Fruit fly (Drosophila melanogaster): ENCODE results near the gene RpL34b.

Gene RpL34b

DNA sequence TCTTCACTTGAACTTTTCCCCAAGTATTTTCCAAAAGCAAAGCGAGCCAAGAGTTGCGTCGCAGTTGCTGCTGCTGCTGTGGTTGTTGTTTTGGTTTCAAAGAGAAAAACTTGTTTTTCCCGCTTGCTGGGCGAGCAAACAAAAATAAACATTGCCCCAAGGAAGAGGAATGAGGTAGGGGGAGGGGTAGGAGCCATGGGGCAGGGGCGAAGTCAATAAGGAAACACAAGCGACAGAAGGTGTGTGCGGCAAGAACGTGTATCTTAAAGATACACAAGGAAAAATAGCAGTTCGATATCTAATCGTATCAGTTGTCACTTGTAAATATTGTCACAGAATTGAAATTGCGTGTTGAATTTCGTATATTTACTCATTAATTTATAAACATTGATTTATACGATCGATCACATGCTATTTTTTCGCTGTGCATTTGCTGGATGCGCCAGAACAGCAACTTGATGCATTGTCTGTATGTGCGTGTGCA, 7.4 kb downstream of the RpL34b start (continued):
- TF ChIP-seq Sox15 (GFP tag; optimal IDR thresholded peaks at IDR 0.05) (peak; percentile 70), svp (GFP tag) (peak; percentile 94), Blimp-1 (GFP tag; optimal IDR thresholded peaks at IDR 0.05) (peak; percentile 82), Sox102F (GFP tag; optimal IDR thresholded peaks at IDR 0.05) (peak; percentile 92), acj6 (GFP tag; optimal IDR thresholded peaks at IDR 0.05) (peak; percentile 95), vri (GFP tag; optimal IDR thresholded peaks at IDR 0.05) (peak; percentile 89), Ets21C (GFP tag; optimal IDR thresholded peaks at IDR 0.05) (peak; percentile 87), fd85E (GFP tag; optimal IDR thresholded peaks at IDR 0.05) (peak; percentile 81), fd59A (GFP tag; optimal IDR thresholded peaks at IDR 0.05) (peak; percentile 97), CG10631 (GFP tag; optimal IDR thresholded peaks at IDR 0.05) (peak; percentile 97), dac (GFP tag; optimal IDR thresholded peaks at IDR 0.05) (peak; percentile 84), pdm3 (GFP tag; optimal IDR thresholded peaks at IDR 0.05) (peak; percentile 92), CG6854 (GFP tag; optimal IDR thresholded peaks at IDR 0.05) (peak; percentile 90), CG10669 (GFP tag; optimal IDR thresholded peaks at IDR 0.05) (peak; percentile 96)

DNA sequence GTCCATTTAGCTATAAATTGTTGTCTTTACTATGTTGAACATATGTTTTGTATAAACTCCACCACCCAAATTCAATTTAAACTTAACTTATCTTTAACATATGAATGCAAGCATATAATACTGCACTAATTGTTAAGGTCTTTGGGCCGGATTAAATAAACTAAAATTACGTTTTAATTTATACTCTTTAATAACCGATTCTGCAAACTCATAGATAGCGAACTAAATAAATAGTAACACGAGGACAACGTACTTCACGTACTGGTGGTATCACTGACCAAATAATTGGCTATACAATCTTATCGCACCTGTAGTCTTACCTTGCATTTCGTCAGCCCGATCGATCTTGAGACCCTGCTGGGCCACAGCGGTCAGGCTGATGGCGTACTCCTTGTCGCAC, 8.6 kb downstream of the RpL34b start:
- no peak for TF ChIP-seq CG4318 (GFP tag; optimal IDR thresholded peaks at IDR 0.05)
- no peak for TF ChIP-seq svp (GFP tag)
- TF ChIP-seq fkh (GFP tag; optimal IDR thresholded peaks at IDR 0.05): no peak
- TF ChIP-seq CG8119 (GFP tag; IDR thresholded peaks at IDR 0.05): no peak
- no peak for TF ChIP-seq ss (GFP tag; optimal IDR thresholded peaks at IDR 0.05)
- no peak for TF ChIP-seq cyc (GFP tag; optimal IDR thresholded peaks at IDR 0.05)
- TF ChIP-seq Lpt (GFP tag; optimal IDR thresholded peaks at IDR 0.05): no peak
- no peak for TF ChIP-seq CG11762 (GFP tag; optimal IDR thresholded peaks at IDR 0.05; ENCODE audit: insufficient read depth)
- TF ChIP-seq Sox102F (GFP tag; optimal IDR thresholded peaks at IDR 0.05): no peak
- TF ChIP-seq OdsH (GFP tag; optimal IDR thresholded peaks at IDR 0.05): no peak
- TF ChIP-seq CG32006 (GFP tag; optimal IDR thresholded peaks at IDR 0.05): no peak
- TF ChIP-seq fd85E (GFP tag; optimal IDR thresholded peaks at IDR 0.05): no peak
- TF ChIP-seq CG3032 (tag; optimal IDR thresholded peaks at IDR 0.05): no peak
- TF ChIP-seq Hr4 (GFP tag; optimal IDR thresholded peaks at IDR 0.05): no peak
- no peak for TF ChIP-seq vri (GFP tag; optimal IDR thresholded peaks at IDR 0.05)
- no peak for TF ChIP-seq CG1621 (tag; optimal IDR thresholded peaks at IDR 0.05)
- no peak for TF ChIP-seq Ets21C (GFP tag; optimal IDR thresholded peaks at IDR 0.05)
- TF ChIP-seq CG8632 (GFP tag; optimal IDR thresholded peaks at IDR 0.05): no peak
- no peak for TF ChIP-seq achi (GFP tag; optimal IDR thresholded peaks at IDR 0.05)

DNA sequence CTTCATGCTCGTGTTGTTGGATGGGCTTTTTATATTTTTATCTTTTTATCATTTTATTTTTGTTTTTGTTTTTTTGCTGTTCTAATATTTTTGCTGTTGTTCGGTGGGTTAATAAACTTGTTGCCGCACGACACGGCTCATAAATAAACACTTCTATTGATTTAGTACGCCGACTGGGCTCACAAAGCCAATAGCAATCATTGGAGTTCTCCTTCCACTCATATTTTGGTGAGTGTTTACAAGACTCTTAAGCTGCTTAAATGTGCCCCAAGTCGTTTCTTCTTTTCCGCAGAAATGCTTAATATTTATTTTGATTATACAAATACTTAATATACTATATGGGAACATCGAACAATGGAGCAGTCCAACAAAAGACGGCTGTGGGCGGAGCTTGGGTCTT, 10.8 kb downstream of the RpL34b start:
- TF ChIP-seq Hr4 (GFP tag; optimal IDR thresholded peaks at IDR 0.05): no peak
- TF ChIP-seq ss (GFP tag; optimal IDR thresholded peaks at IDR 0.05): no peak
- TF ChIP-seq Hr38 (GFP tag; optimal IDR thresholded peaks at IDR 0.05): no peak
- TF ChIP-seq fkh (GFP tag; optimal IDR thresholded peaks at IDR 0.05): peak; percentile 93
- no peak for TF ChIP-seq lz (GFP tag; optimal IDR thresholded peaks at IDR 0.05)

DNA sequence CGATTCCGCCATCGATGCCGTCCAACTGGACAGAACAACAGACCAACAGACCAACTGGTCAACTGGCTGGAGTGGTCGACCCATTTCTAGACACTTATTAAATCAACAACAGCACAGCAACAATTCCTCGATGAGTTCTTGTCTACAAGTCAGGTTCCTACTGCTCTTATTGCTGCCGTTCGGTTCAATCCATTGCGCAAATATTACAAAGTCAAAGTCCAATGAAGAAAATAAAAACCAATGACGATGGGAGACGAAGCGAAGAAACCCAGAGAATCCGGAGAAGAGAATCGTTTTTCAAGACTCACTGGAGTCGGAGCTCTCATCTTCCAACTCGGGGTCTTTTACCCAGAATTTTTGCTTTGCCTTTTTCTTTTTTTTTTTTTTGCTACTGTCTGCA, 12.1 kb downstream of the RpL34b start:
- no peak for TF ChIP-seq CG3919 (GFP tag; optimal IDR thresholded peaks at IDR 0.05)
- TF ChIP-seq Met (GFP tag; optimal IDR thresholded peaks at IDR 0.05): no peak
- TF ChIP-seq ss (GFP tag; optimal IDR thresholded peaks at IDR 0.05): peak; percentile 82 to 86
- TF ChIP-seq salr (GFP tag; optimal IDR thresholded peaks at IDR 0.05): peak; percentile 1 to 58
- TF ChIP-seq CG6163 (GFP tag; IDR thresholded peaks at IDR 0.05): peak; percentile 57; the same call in 2 of the 3 replicates
- no peak for TF ChIP-seq Ets21C (GFP tag; optimal IDR thresholded peaks at IDR 0.05)
- no peak for TF ChIP-seq CG11294 (GFP tag; IDR thresholded peaks at IDR 0.05)
- TF ChIP-seq CG6808 (GFP tag; optimal IDR thresholded peaks at IDR 0.05): peak; percentile 88
- no peak for TF ChIP-seq CG31627 (GFP tag; optimal IDR thresholded peaks at IDR 0.05)
- TF ChIP-seq pdm3 (GFP tag; optimal IDR thresholded peaks at IDR 0.05): no peak
- no peak for TF ChIP-seq CG4318 (GFP tag; optimal IDR thresholded peaks at IDR 0.05)
- no peak for TF ChIP-seq CG11902 (GFP tag; optimal IDR thresholded peaks at IDR 0.05)
- TF ChIP-seq Sox15 (GFP tag; optimal IDR thresholded peaks at IDR 0.05): no peak
- TF ChIP-seq CG10631 (GFP tag; optimal IDR thresholded peaks at IDR 0.05): no peak
- no peak for TF ChIP-seq fkh (GFP tag; optimal IDR thresholded peaks at IDR 0.05)
- peak; percentile 9 for TF ChIP-seq Lpt (GFP tag; optimal IDR thresholded peaks at IDR 0.05)
- TF ChIP-seq CG16779 (tag; optimal IDR thresholded peaks at IDR 0.05): peak; percentile 66
- peak; percentile 65 for TF ChIP-seq CG1621 (tag; optimal IDR thresholded peaks at IDR 0.05)
- no peak for TF ChIP-seq achi (GFP tag; optimal IDR thresholded peaks at IDR 0.05)
- peak; percentile 40; the same call in 1 of the 3 replicates for TF ChIP-seq eg (GFP tag; IDR thresholded peaks at IDR 0.05)
- TF ChIP-seq Gug (GFP tag; IDR thresholded peaks at IDR 0.05): no peak
- no peak for TF ChIP-seq Hr39 (GFP tag; optimal IDR thresholded peaks at IDR 0.05)
- TF ChIP-seq lz (GFP tag; optimal IDR thresholded peaks at IDR 0.05): no peak
- no peak for TF ChIP-seq CG34406 (GFP tag; optimal IDR thresholded peaks at IDR 0.05)
- TF ChIP-seq CG3032 (tag; optimal IDR thresholded peaks at IDR 0.05): peak; percentile 39
- peak; percentile 62 for TF ChIP-seq net (GFP tag; optimal IDR thresholded peaks at IDR 0.05)
- peak; percentile 69 for TF ChIP-seq CG6276 (GFP tag; optimal IDR thresholded peaks at IDR 0.05)
